Worm (Caenorhabditis elegans): ENCODE data around the gene fre-1.

ce11 chrV:20105210-20105793 lies 17.8 kb upstream of the fre-1 start:
- no peak for TF ChIP-seq tbx-2 (tag; optimal IDR thresholded peaks at IDR 0.05)
- TF ChIP-seq zag-1 (tag; optimal IDR thresholded peaks at IDR 0.05): no peak
- no peak for TF ChIP-seq nhr-77 (tag; optimal IDR thresholded peaks at IDR 0.05)
- TF ChIP-seq ceh-82 (tag; optimal IDR thresholded peaks at IDR 0.05): no peak
- TF ChIP-seq nhr-237 (tag; optimal IDR thresholded peaks at IDR 0.05): no peak
